Fruit fly (Drosophila melanogaster): ENCODE results near the gene gudu.
A peak's percentile ranks its signal among the peaks of the same experiment; 100 is the strongest.

The gudu gene

DNA sequence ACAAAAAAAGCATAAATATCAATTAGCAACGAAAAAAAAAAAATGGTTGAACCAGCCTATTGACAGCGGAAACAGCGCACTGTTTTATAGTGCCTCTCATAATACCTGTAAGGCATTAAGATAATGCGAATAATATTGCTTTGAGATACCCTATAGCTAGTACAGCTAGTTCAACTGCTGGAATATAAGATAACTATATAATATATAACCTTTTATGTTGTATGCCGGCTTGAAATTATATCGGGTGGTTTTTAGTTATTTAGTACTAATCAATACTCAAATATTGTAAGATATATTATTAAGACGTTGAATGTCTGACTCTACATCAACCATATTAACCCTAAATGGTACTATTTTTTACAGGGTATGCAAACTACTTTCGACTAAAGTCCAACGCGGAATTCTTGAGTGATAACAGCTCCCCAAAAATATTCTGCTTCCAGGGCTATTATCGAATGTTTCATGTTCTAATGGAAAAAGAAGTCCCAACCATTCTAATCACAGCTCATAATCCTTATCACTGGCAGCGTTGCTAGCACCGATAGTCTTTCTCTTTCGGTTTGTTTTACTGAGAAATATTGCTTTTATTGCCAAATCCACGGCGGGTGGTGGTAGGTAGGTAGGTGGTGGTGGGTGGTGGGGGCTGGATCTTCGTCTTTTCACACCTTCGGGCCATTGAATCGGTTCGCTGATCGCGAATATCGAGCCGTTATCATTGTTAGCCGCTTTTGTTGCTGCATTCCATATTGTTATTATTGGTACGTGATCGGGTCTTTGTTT is 45.8 kb downstream of the gudu start (continued):
- TF ChIP-seq Rx (GFP tag; IDR thresholded peaks at IDR 0.05) (peak; percentile 62), dysf (GFP tag; IDR thresholded peaks at IDR 0.05) (peak; percentile 90), Deaf1 (tag; optimal IDR thresholded peaks at IDR 0.05) (peak; percentile 88), row (GFP tag; IDR thresholded peaks at IDR 0.05) (peak; percentile 93), CG7357 (GFP tag; IDR thresholded peaks at IDR 0.05) (no peak), Chrac-16 (GFP tag; optimal IDR thresholded peaks at IDR 0.05) (peak; percentile 22), ci (GFP tag; IDR thresholded peaks at IDR 0.05) (peak; percentile 75; the same call in 2 of the 3 replicates), D (optimal IDR thresholded peaks at IDR 0.05) (no peak), D (GFP tag; optimal IDR thresholded peaks at IDR 0.05) (peak; percentile 10), Gsc (GFP tag; IDR thresholded peaks at IDR 0.05) (no peak), slbo (GFP tag; IDR thresholded peaks at IDR 0.05) (peak; percentile 94), Sry-δ (GFP tag; optimal IDR thresholded peaks at IDR 0.05) (no peak), h (optimal IDR thresholded peaks at IDR 0.05) (no peak), E2f2 (GFP tag; IDR thresholded peaks at IDR 0.05) (peak; percentile 66), B-H2 (GFP tag; optimal IDR thresholded peaks at IDR 0.05) (peak; percentile 78), CG2120 (GFP tag; optimal IDR thresholded peaks at IDR 0.05) (peak; percentile 90), corto (GFP tag; optimal IDR thresholded peaks at IDR 0.05) (no peak), Elba2 (GFP tag; optimal IDR thresholded peaks at IDR 0.05) (no peak), Myb (GFP tag; optimal IDR thresholded peaks at IDR 0.05) (no peak), bsh (GFP tag; optimal IDR thresholded peaks at IDR 0.05) (peak in 1 of 2 experiments; percentile 65), CG3847 (GFP tag; IDR thresholded peaks at IDR 0.05) (peak; percentile 90), CG17385 (GFP tag; optimal IDR thresholded peaks at IDR 0.05) (peak; percentile 79), zen (tag; optimal IDR thresholded peaks at IDR 0.05) (no peak), Hr3 (GFP tag; optimal IDR thresholded peaks at IDR 0.05) (peak; percentile 68), CG10366 (GFP tag; IDR thresholded peaks at IDR 0.05) (peak; percentile 81), CG15011 (GFP tag; optimal IDR thresholded peaks at IDR 0.05) (peak; percentile 50), Trl (optimal IDR thresholded peaks at IDR 0.05) (no peak), Trl (GFP tag; optimal IDR thresholded peaks at IDR 0.05) (no peak), CG6689 (GFP tag; IDR thresholded peaks at IDR 0.05) (peak; percentile 46; the same call in 1 of the 2 replicates), CG10321 (GFP tag; IDR thresholded peaks at IDR 0.05) (peak; percentile 46; the same call in 1 of the 2 replicates), CG9876 (GFP tag; optimal IDR thresholded peaks at IDR 0.05) (no peak), Stat92E (GFP tag; optimal IDR thresholded peaks at IDR 0.05) (no peak), Lhr (GFP tag; optimal IDR thresholded peaks at IDR 0.05) (no peak), CG17186 (GFP tag; optimal IDR thresholded peaks at IDR 0.05) (no peak), CG7839 (tag; optimal IDR thresholded peaks at IDR 0.05) (peak; percentile 86), CG7786 (GFP tag; optimal IDR thresholded peaks at IDR 0.05) (peak; percentile 17), CG18599 (GFP tag; optimal IDR thresholded peaks at IDR 0.05) (peak; percentile 88), zfh2 (GFP tag; optimal IDR thresholded peaks at IDR 0.05) (peak; percentile 40), D19B (GFP tag; optimal IDR thresholded peaks at IDR 0.05) (peak; percentile 94), ranshi (GFP tag; IDR thresholded peaks at IDR 0.05) (peak; percentile 85), CG11085 (GFP tag; IDR thresholded peaks at IDR 0.05) (peak; percentile 63), CG6854 (GFP tag; optimal IDR thresholded peaks at IDR 0.05) (peak; percentile 75), Neu2 (GFP tag; optimal IDR thresholded peaks at IDR 0.05; ENCODE audit: borderline replicate concordance) (no peak), Xrp1 (GFP tag; IDR thresholded peaks at IDR 0.05) (peak; percentile 71), pan (optimal IDR thresholded peaks at IDR 0.05) (no peak), pan (GFP tag; optimal IDR thresholded peaks at IDR 0.05 in 1 of 2, IDR thresholded peaks at IDR 0.05 in 1 of 2) (peak in 1 of 2 experiments; percentile 84), crol (GFP tag; IDR thresholded peaks at IDR 0.05) (no peak), CG8478 (optimal IDR thresholded peaks at IDR 0.05) (no peak), CG4730 (GFP tag; IDR thresholded peaks at IDR 0.05) (peak; percentile 30; the same call in 1 of the 2 replicates), ase (GFP tag; IDR thresholded peaks at IDR 0.05) (0 out of 3 replicates have a peak, but pooled peaks have one; percentile 28), klu (GFP tag; IDR thresholded peaks at IDR 0.05) (peak; percentile 81)

Data from whole organism, embryonic.